Comparison of ENCODE assay signal across 1 fruit fly cellular context in genomic region chr3R:11392805-11393204, dm6.
TF ChIP-seq lines count a peak whose summit lies in the region.

No protein-coding gene starts in this region.

TF ChIP-seq in whole organism, embryonic, 481 proteins besides CTCF, POLR2A, EP300 and RAD21 (continued from another document):
- TF ChIP-seq CG12942 (GFP tag; optimal IDR thresholded peaks at IDR 0.05; lab: Kevin White, UChicago) (peak; percentile 21), trh (GFP tag; optimal IDR thresholded peaks at IDR 0.05; lab: Kevin White, UChicago) (peak; percentile 60), so (GFP tag; IDR thresholded peaks at IDR 0.05; lab: Robert Waterston, UW) (no peak; the same call in 2 of the 3 replicates), CG31365 (tag; optimal IDR thresholded peaks at IDR 0.05; lab: Kevin White, UChicago) (peak; percentile 96), CG10462 (GFP tag; optimal IDR thresholded peaks at IDR 0.05; lab: Kevin White, UChicago) (peak; percentile 30), Eip74EF (GFP tag; optimal IDR thresholded peaks at IDR 0.05; lab: Kevin White, UChicago) (no peak), CG10274 (GFP tag; optimal IDR thresholded peaks at IDR 0.05; lab: Kevin White, UChicago) (peak; percentile 59), twi (tag; optimal IDR thresholded peaks at IDR 0.05; lab: Kevin White, UChicago) (no peak), pita (GFP tag; optimal IDR thresholded peaks at IDR 0.05; lab: Kevin White, UChicago) (no peak), Six4 (GFP tag; optimal IDR thresholded peaks at IDR 0.05; lab: Kevin White, UChicago) (peak; percentile 44), usp (GFP tag; optimal IDR thresholded peaks at IDR 0.05; lab: Kevin White, UChicago) (no peak), CG4707 (GFP tag; optimal IDR thresholded peaks at IDR 0.05; lab: Kevin White, UChicago) (peak; percentile 67), CG8478 (optimal IDR thresholded peaks at IDR 0.05; lab: Kevin White, UChicago) (no peak), MESR4 (GFP tag; optimal IDR thresholded peaks at IDR 0.05; lab: Kevin White, UChicago) (no peak), grau (tag; optimal IDR thresholded peaks at IDR 0.05; lab: Kevin White, UChicago) (no peak), Gug (GFP tag; IDR thresholded peaks at IDR 0.05; lab: Robert Waterston, UW) (peak; percentile 57; the same call in 2 of the 4 replicates), Fer1 (GFP tag; optimal IDR thresholded peaks at IDR 0.05; lab: Kevin White, UChicago) (no peak), da (GFP tag; optimal IDR thresholded peaks at IDR 0.05; lab: Kevin White, UChicago) (peak; percentile 11), CG10565 (GFP tag; optimal IDR thresholded peaks at IDR 0.05; lab: Kevin White, UChicago) (peak; percentile 2), CG8359 (GFP tag; optimal IDR thresholded peaks at IDR 0.05; lab: Kevin White, UChicago; ENCODE audit: borderline replicate concordance) (peak; percentile 78), Fer3 (tag; optimal IDR thresholded peaks at IDR 0.05; lab: Kevin White, UChicago) (no peak), toy (GFP tag; IDR thresholded peaks at IDR 0.05; lab: Robert Waterston, UW) (no peak), CG11695 (GFP tag; IDR thresholded peaks at IDR 0.05; lab: Robert Waterston, UW) (no peak), CG6689 (GFP tag; IDR thresholded peaks at IDR 0.05; lab: Robert Waterston, UW) (peak; percentile 45; the same call in 1 of the 2 replicates), gem (tag; optimal IDR thresholded peaks at IDR 0.05; lab: Kevin White, UChicago) (peak; percentile 48), ac (GFP tag; optimal IDR thresholded peaks at IDR 0.05; lab: Kevin White, UChicago) (peak; percentile 94), CG8089 (GFP tag; optimal IDR thresholded peaks at IDR 0.05; lab: Kevin White, UChicago) (peak; percentile 65), CG14667 (GFP tag; IDR thresholded peaks at IDR 0.05; lab: Robert Waterston, UW) (peak; percentile 44), E2f2 (GFP tag; IDR thresholded peaks at IDR 0.05; lab: Robert Waterston, UW) (no peak), CG17912 (GFP tag; optimal IDR thresholded peaks at IDR 0.05; lab: Kevin White, UChicago) (peak; percentile 81), Dip2 (GFP tag; IDR thresholded peaks at IDR 0.05; lab: Robert Waterston, UW) (no peak), CG4820 (GFP tag; optimal IDR thresholded peaks at IDR 0.05; lab: Kevin White, UChicago) (peak; percentile 54), CG13424 (tag; optimal IDR thresholded peaks at IDR 0.05; lab: Kevin White, UChicago) (no peak), croc (GFP tag; conservative IDR thresholded peaks at IDR 0.05; lab: Robert Waterston, UW) (peak; percentile 49; the same call in 1 of the 3 replicates), CG14050 (GFP tag; IDR thresholded peaks at IDR 0.05; lab: Robert Waterston, UW) (no peak), CG17361 (GFP tag; IDR thresholded peaks at IDR 0.05; lab: Robert Waterston, UW) (no peak; the same call in 2 of the 3 replicates), CG6254 (GFP tag; optimal IDR thresholded peaks at IDR 0.05; lab: Kevin White, UChicago) (peak; percentile 74), CG43689 (GFP tag; IDR thresholded peaks at IDR 0.05; lab: Robert Waterston, UW) (peak; percentile 52; the same call in 1 of the 2 replicates), B-H1 (GFP tag; IDR thresholded peaks at IDR 0.05; lab: Robert Waterston, UW) (0 out of 3 replicates have a peak, but pooled peaks have one; percentile 31), crol (GFP tag; IDR thresholded peaks at IDR 0.05; lab: Robert Waterston, UW) (no peak), tio (GFP tag; optimal IDR thresholded peaks at IDR 0.05; lab: Kevin White, UChicago) (peak; percentile 29), Max (GFP tag; optimal IDR thresholded peaks at IDR 0.05; lab: Kevin White, UChicago) (no peak), CG2116 (GFP tag; optimal IDR thresholded peaks at IDR 0.05; lab: Kevin White, UChicago) (peak; percentile 51), mld (GFP tag; IDR thresholded peaks at IDR 0.05; lab: Robert Waterston, UW; ENCODE audit: partially characterized antibody) (no peak), CG11560 (tag; IDR thresholded peaks at IDR 0.05; lab: Robert Waterston, UW) (no peak), CkIIα-i1 (GFP tag; IDR thresholded peaks at IDR 0.05; lab: Robert Waterston, UW) (no peak), bigmax (GFP tag; optimal IDR thresholded peaks at IDR 0.05; lab: Kevin White, UChicago) (no peak), hkb (optimal IDR thresholded peaks at IDR 0.05; lab: Kevin White, UChicago) (no peak), hkb (GFP tag; IDR thresholded peaks at IDR 0.05; lab: Robert Waterston, UW) (no peak; the same call in 1 of the 2 replicates), CG6654 (GFP tag; optimal IDR thresholded peaks at IDR 0.05; lab: Kevin White, UChicago) (peak; percentile 57), sisA (GFP tag; IDR thresholded peaks at IDR 0.05; lab: Robert Waterston, UW) (no peak), CG11456 (GFP tag; IDR thresholded peaks at IDR 0.05; lab: Robert Waterston, UW) (peak; percentile 76; the same call in 2 of the 3 replicates)
